Fruit fly (Drosophila melanogaster) whole organism, embryonic: ENCODE data around the gene CG7974.

Experiments used
- Adf1 ChIP-seq: fragments of 200-800 bp; sonication (Bioruptor generic); IDR thresholded peaks from 2 replicates; pipeline ENCODE4 v1.3.6; 2022; ENCODE audit warnings: missing biosample characterization, missing genetic modification characterization
- CG10267 ChIP-seq: fragments of 200-800 bp; sonication (Bioruptor generic); optimal IDR thresholded peaks from 2 replicates; lab custom pipeline; 2018; ENCODE audit warnings: missing biosample characterization, mild to moderate bottlenecking, missing genetic modification characterization, moderate library complexity
- CG11085 ChIP-seq: fragments of 200-800 bp; sonication (Bioruptor generic); IDR thresholded peaks from 2 replicates; pipeline ENCODE4 v1.3.6; 2022; ENCODE audit warnings: missing biosample characterization, missing genetic modification characterization
- CG14441 ChIP-seq: fragments of 200-800 bp; sonication (Bioruptor generic); IDR thresholded peaks from 2 replicates; pipeline ENCODE4 v1.3.6; 2022; ENCODE audit warnings: missing biosample characterization, missing genetic modification characterization
- CG17802 ChIP-seq: fragments of 200-800 bp; sonication (Bioruptor generic); optimal IDR thresholded peaks from 2 replicates; lab custom pipeline; 2018; ENCODE audit warnings: missing biosample characterization, mild to moderate bottlenecking, missing genetic modification characterization, moderate library complexity
- CG18619 ChIP-seq: fragments of 200-800 bp; sonication (Bioruptor generic); optimal IDR thresholded peaks from 3 replicates; lab custom pipeline; 2017; ENCODE audit warnings: missing biosample characterization, mild to moderate bottlenecking, missing genetic modification characterization
- CG31365 ChIP-seq: fragments of 200-800 bp; sonication (Bioruptor generic); optimal IDR thresholded peaks from 2 replicates; lab custom pipeline; 2018; ENCODE audit warnings: missing biosample characterization, mild to moderate bottlenecking, missing genetic modification characterization
- CG32532 ChIP-seq: fragments of 200-800 bp; sonication (Bioruptor generic); IDR thresholded peaks from 2 replicates; pipeline ENCODE4 v1.3.6; 2022; ENCODE audit warnings: missing biosample characterization, missing genetic modification characterization
- CG33213 ChIP-seq: fragments of 200-800 bp; sonication (Bioruptor generic); optimal IDR thresholded peaks from 3 replicates; lab custom pipeline; 2016; ENCODE audit warnings: missing biosample characterization, missing genetic modification characterization
- CG34224 ChIP-seq: fragments of 200-800 bp; sonication (Bioruptor generic); IDR thresholded peaks from 3 replicates; pipeline ENCODE4 v1.3.6; 2022; ENCODE audit warnings: missing biosample characterization, missing genetic modification characterization; ENCODE audit not compliant: partially characterized antibody
- CG34422 ChIP-seq: fragments of 200-800 bp; sonication (Bioruptor generic); IDR thresholded peaks from 3 replicates; pipeline ENCODE4 v1.3.6; 2022; ENCODE audit warnings: missing biosample characterization, missing genetic modification characterization
- CG4360 ChIP-seq: fragments of 200-800 bp; sonication (Bioruptor generic); IDR thresholded peaks from 2 replicates; pipeline ENCODE4 v1.3.6; 2022; ENCODE audit warnings: missing biosample characterization, missing genetic modification characterization
- CG43689 ChIP-seq: fragments of 200-800 bp; sonication (Bioruptor generic); IDR thresholded peaks from 2 replicates; pipeline ENCODE4 v1.3.6; 2022; ENCODE audit warnings: missing biosample characterization, missing genetic modification characterization
- CG4404 ChIP-seq: fragments of 200-800 bp; sonication (Bioruptor generic); IDR thresholded peaks from 2 replicates; pipeline ENCODE4 v1.3.6; 2022; ENCODE audit warnings: missing biosample characterization, missing genetic modification characterization
- CG4820 ChIP-seq: fragments of 200-800 bp; sonication (Bioruptor generic); optimal IDR thresholded peaks from 3 replicates; lab custom pipeline; 2016; ENCODE audit warnings: missing biosample characterization, missing genetic modification characterization
- CG6813 ChIP-seq: fragments of 200-800 bp; sonication (Bioruptor generic); optimal IDR thresholded peaks from 2 replicates; lab custom pipeline; 2017; ENCODE audit warnings: missing biosample characterization, missing genetic modification characterization, mild to moderate bottlenecking, moderate library complexity, missing genetic modification reagents
- CG8290 ChIP-seq, 3 experiments: fragments of 200-800 bp; sonication (Bioruptor generic); optimal IDR thresholded peaks; 2 replicates each; lab custom pipeline; 2016 to 2019; ENCODE audit warnings: missing biosample characterization in 3 of 3, missing genetic modification characterization in 3 of 3, mild to moderate bottlenecking in 2 of 3, moderate library complexity in 1 of 3
- CG8765 ChIP-seq: fragments of 200-800 bp; sonication (Bioruptor generic); IDR thresholded peaks from 2 replicates; pipeline ENCODE4 v1.3.6; 2022; ENCODE audit warnings: missing biosample characterization, missing genetic modification characterization
- D19B ChIP-seq: fragments of 200-800 bp; sonication (Bioruptor generic); optimal IDR thresholded peaks from 2 replicates; lab custom pipeline; 2017; ENCODE audit warnings: missing biosample characterization, mild to moderate bottlenecking, missing genetic modification characterization
- Deaf1 ChIP-seq: fragments of 200-800 bp; optimal IDR thresholded peaks from 3 replicates; lab custom pipeline; 2019; ENCODE audit warnings: missing biosample characterization, mild to moderate bottlenecking, missing genetic modification characterization, moderate library complexity
- Hand ChIP-seq: fragments of 200-800 bp; sonication (Bioruptor generic); optimal IDR thresholded peaks from 2 replicates; lab custom pipeline; 2017; ENCODE audit warnings: mild to moderate bottlenecking, missing biosample characterization, missing genetic modification reagents, missing genetic modification characterization
- HmgD ChIP-seq: fragments of 200-800 bp; sonication (Bioruptor generic); optimal IDR thresholded peaks from 3 replicates; lab custom pipeline; 2016; ENCODE audit warnings: missing biosample characterization, missing genetic modification characterization
- Med ChIP-seq: fragments of 200-800 bp; sonication (Bioruptor generic); peaks from one replicate; lab custom pipeline; 2016; ENCODE audit warnings: missing biosample characterization, missing genetic modification characterization, mild to moderate bottlenecking, inconsistent platforms, moderate library complexity
- Oaz ChIP-seq: fragments of 200-800 bp; sonication (Bioruptor generic); IDR thresholded peaks from 2 replicates; pipeline ENCODE4 v1.3.6; 2022; ENCODE audit warnings: missing biosample characterization, missing genetic modification characterization
- Opbp ChIP-seq: fragments of 200-800 bp; sonication (Bioruptor generic); IDR thresholded peaks from 3 replicates; pipeline ENCODE4 v1.3.6; 2022; ENCODE audit warnings: missing biosample characterization, missing genetic modification characterization; ENCODE audit not compliant: partially characterized antibody
- Scr ChIP-seq: fragments of 200-800 bp; sonication (Bioruptor generic); IDR thresholded peaks from 2 replicates; pipeline ENCODE4 v1.3.6; 2022; ENCODE audit warnings: missing biosample characterization, missing genetic modification characterization; ENCODE audit not compliant: partially characterized antibody
- ac ChIP-seq: fragments of 200-800 bp; sonication (Bioruptor generic); optimal IDR thresholded peaks from 3 replicates; lab custom pipeline; 2017; ENCODE audit warnings: missing biosample characterization, mild to moderate bottlenecking, missing genetic modification characterization
- btn ChIP-seq: fragments of 200-800 bp; sonication (Bioruptor generic); optimal IDR thresholded peaks from 2 replicates; lab custom pipeline; 2016; ENCODE audit warnings: missing biosample characterization, missing genetic modification characterization
- cad ChIP-seq: fragments of >200 bp; optimal IDR thresholded peaks from 2 replicates; lab custom pipeline; 2017; ENCODE audit warnings: missing biosample characterization, missing genetic modification characterization
- chn ChIP-seq: fragments of 200-800 bp; sonication (Bioruptor generic); optimal IDR thresholded peaks from 2 replicates; lab custom pipeline; 2016; ENCODE audit warnings: missing biosample characterization, missing genetic modification characterization
- crp ChIP-seq, 2 experiments: fragments of 200-800 bp; sonication (Bioruptor generic); optimal IDR thresholded peaks; 2 replicates in 1 of 2; 3 replicates in 1 of 2; lab custom pipeline; 2017; ENCODE audit warnings: missing biosample characterization in 2 of 2, missing genetic modification characterization in 2 of 2, mild to moderate bottlenecking in 1 of 2, moderate library complexity in 1 of 2
- da ChIP-seq: fragments of 200-800 bp; sonication (Bioruptor generic); optimal IDR thresholded peaks from 2 replicates; lab custom pipeline; 2016; ENCODE audit warnings: missing biosample characterization, missing genetic modification characterization
- ewg ChIP-seq: fragments of 200-800 bp; sonication (Bioruptor generic); optimal IDR thresholded peaks from 3 replicates; lab custom pipeline; 2017; ENCODE audit warnings: mild to moderate bottlenecking, missing biosample characterization, missing genetic modification reagents, missing genetic modification characterization
- fd64A ChIP-seq: fragments of 200-800 bp; sonication (Bioruptor generic); optimal IDR thresholded peaks from 3 replicates; lab custom pipeline; 2018; ENCODE audit warnings: missing biosample characterization, mild to moderate bottlenecking, missing genetic modification characterization
- hbn ChIP-seq: fragments of 200-800 bp; sonication (Bioruptor generic); IDR thresholded peaks from 2 replicates; pipeline ENCODE4 v1.3.6; 2022; ENCODE audit warnings: missing biosample characterization, missing genetic modification characterization; ENCODE audit not compliant: partially characterized antibody
- her ChIP-seq: fragments of 200-800 bp; sonication (Bioruptor generic); optimal IDR thresholded peaks from 2 replicates; lab custom pipeline; 2016; ENCODE audit warnings: missing biosample characterization, missing genetic modification characterization
- hth ChIP-seq: fragments of >200 bp; optimal IDR thresholded peaks from 2 replicates; lab custom pipeline; 2017; ENCODE audit warnings: inconsistent platforms
- kni ChIP-seq: fragments of 200-800 bp; sonication (Bioruptor generic); optimal IDR thresholded peaks from 3 replicates; lab custom pipeline; 2017; ENCODE audit warnings: mild to moderate bottlenecking, missing biosample characterization, missing genetic modification reagents, missing genetic modification characterization
- nmo ChIP-seq: fragments of 200-800 bp; sonication (Bioruptor generic); optimal IDR thresholded peaks from 2 replicates; lab custom pipeline; 2018; ENCODE audit warnings: missing biosample characterization, mild to moderate bottlenecking, missing genetic modification characterization, moderate library complexity
- odd ChIP-seq: fragments of 200-800 bp; sonication (Bioruptor generic); optimal IDR thresholded peaks from 2 replicates; lab custom pipeline; 2017; ENCODE audit warnings: missing biosample characterization, mild to moderate bottlenecking, missing genetic modification characterization
- pfk ChIP-seq: fragments of 200-800 bp; sonication (Bioruptor generic); optimal IDR thresholded peaks from 2 replicates; lab custom pipeline; 2018; ENCODE audit warnings: missing biosample characterization, mild to moderate bottlenecking, missing genetic modification characterization, moderate library complexity
- scrt ChIP-seq: fragments of 200-800 bp; sonication (Bioruptor generic); optimal IDR thresholded peaks from 2 replicates; lab custom pipeline; 2018; ENCODE audit warnings: missing biosample characterization, mild to moderate bottlenecking, missing genetic modification characterization, moderate library complexity
- seq ChIP-seq: fragments of 200-800 bp; sonication (Bioruptor generic); IDR thresholded peaks from 2 replicates; pipeline ENCODE4 v1.3.6; 2022; ENCODE audit warnings: missing biosample characterization, missing genetic modification characterization
- slbo ChIP-seq: fragments of 200-800 bp; sonication (Bioruptor generic); IDR thresholded peaks from 2 replicates; pipeline ENCODE4 v1.3.6; 2022; ENCODE audit warnings: missing biosample characterization, missing genetic modification characterization
- slp2 ChIP-seq: fragments of 200-800 bp; sonication (Bioruptor generic); optimal IDR thresholded peaks from 2 replicates; lab custom pipeline; 2016; ENCODE audit warnings: missing biosample characterization, missing genetic modification characterization
- sna ChIP-seq: fragments of 200-800 bp; sonication (Bioruptor generic); IDR thresholded peaks from 2 replicates; pipeline ENCODE4 v1.3.6; 2022; ENCODE audit warnings: missing biosample characterization, missing genetic modification characterization; ENCODE audit not compliant: partially characterized antibody
- tap ChIP-seq: fragments of 200-800 bp; optimal IDR thresholded peaks from 3 replicates; lab custom pipeline; 2019; ENCODE audit warnings: missing biosample characterization, mild to moderate bottlenecking, missing genetic modification characterization, moderate library complexity
- tx ChIP-seq: fragments of 200-800 bp; sonication (Bioruptor generic); optimal IDR thresholded peaks from 2 replicates; lab custom pipeline; 2016; ENCODE audit warnings: missing biosample characterization, missing genetic modification characterization
- vnd ChIP-seq: fragments of 200-800 bp; sonication (Bioruptor generic); IDR thresholded peaks from 3 replicates; pipeline ENCODE4 v1.3.6; 2022; ENCODE audit warnings: missing biosample characterization, missing genetic modification characterization; ENCODE audit not compliant: partially characterized antibody

The CG7974 gene

DNA sequence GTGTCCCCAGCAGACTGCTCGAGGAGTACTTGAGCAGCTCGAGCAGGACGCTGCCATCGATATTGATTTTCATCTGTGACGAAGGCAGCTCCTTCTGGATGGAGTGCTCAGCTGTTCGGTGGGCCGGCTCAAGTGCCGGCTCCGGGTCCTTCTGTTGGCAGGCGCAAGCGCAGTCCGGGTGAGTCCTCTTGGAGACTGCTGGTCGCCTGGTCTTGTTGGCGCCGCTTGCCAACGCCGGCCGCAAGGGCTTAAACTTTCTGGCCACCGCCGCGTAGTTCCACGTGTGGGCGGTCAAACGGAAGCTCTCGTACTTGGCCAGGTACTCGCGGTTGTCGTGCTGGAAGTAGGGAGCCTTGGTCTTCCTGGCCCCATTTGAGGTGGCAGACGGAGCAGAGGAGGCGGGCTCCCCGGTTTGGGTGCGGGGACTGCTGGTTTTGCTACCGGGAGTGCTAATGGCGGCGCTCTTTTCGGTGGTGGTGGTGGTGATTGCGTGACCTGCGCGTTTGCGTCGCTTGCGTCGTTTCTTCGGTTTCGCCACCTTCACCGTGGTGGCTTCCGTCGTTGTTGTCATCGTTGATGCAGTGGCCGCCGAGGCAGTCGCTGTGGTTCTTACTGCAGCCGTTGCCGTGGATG is 3.1 kb upstream of the CG7974 start (continued):
- TF ChIP-seq scrt (GFP tag; lab: Kevin White, UChicago) (peak; percentile 74), hbn (no peak), CG34422 (peak; percentile 58; the same call in 1 of the 3 replicates), CG17802 (tag; lab: Kevin White, UChicago) (no peak), tap (tag; lab: Kevin White, UChicago) (no peak), slbo (GFP tag; lab: Robert Waterston, UW) (no peak), Deaf1 (peak; percentile 79), Hand (GFP tag; lab: Kevin White, UChicago) (no peak), tx (GFP tag; lab: Kevin White, UChicago) (no peak), Med (peak; percentile 19), slp2 (GFP tag; lab: Kevin White, UChicago) (no peak), CG11085 (GFP tag; lab: Robert Waterston, UW) (no peak), CG6813 (GFP tag; lab: Kevin White, UChicago) (no peak), CG4360 (GFP tag; lab: Robert Waterston, UW) (no peak), pfk (GFP tag; lab: Kevin White, UChicago) (no peak), Scr (GFP tag; lab: Robert Waterston, UW) (0 out of 2 replicates have a peak, but pooled peaks have one; percentile 18), ac (GFP tag; lab: Kevin White, UChicago) (no peak), Adf1 (GFP tag; lab: Robert Waterston, UW) (peak; percentile 58; the same call in 1 of the 2 replicates), CG14441 (GFP tag; lab: Robert Waterston, UW) (no peak), nmo (GFP tag; lab: Kevin White, UChicago) (no peak), CG34224 (0 out of 3 replicates have a peak, but pooled peaks have one; percentile 41), HmgD (GFP tag; lab: Kevin White, UChicago) (no peak), CG33213 (GFP tag; lab: Kevin White, UChicago) (no peak), CG43689 (no peak), hth (lab: Kevin White, UChicago) (no peak), seq (0 out of 2 replicates have a peak, but pooled peaks have one; percentile 24), CG32532 (no peak), cad (no peak), da (GFP tag; lab: Kevin White, UChicago) (no peak), CG31365 (tag; lab: Kevin White, UChicago) (no peak), her (GFP tag; lab: Kevin White, UChicago) (no peak), chn (GFP tag; lab: Kevin White, UChicago) (no peak), sna (GFP tag; lab: Robert Waterston, UW) (0 out of 2 replicates have a peak, but pooled peaks have one; percentile 23), CG4404 (no peak), odd (GFP tag; lab: Kevin White, UChicago) (no peak), btn (GFP tag; lab: Kevin White, UChicago) (no peak), vnd (no peak), CG8290 (GFP tag; optimal IDR thresholded peaks at IDR 0.05; lab: Kevin White, UChicago) (no peak), CG8290 (tag; optimal IDR thresholded peaks at IDR 0.05; lab: Kevin White, UChicago) (no peak), Oaz (GFP tag; lab: Robert Waterston, UW) (no peak), crp (GFP tag; optimal IDR thresholded peaks at IDR 0.05; lab: Kevin White, UChicago) (peak in 1 of 2 experiments; percentile 46), Opbp (no peak), D19B (GFP tag; lab: Kevin White, UChicago) (no peak), CG18619 (GFP tag; lab: Kevin White, UChicago) (no peak), CG10267 (tag; lab: Kevin White, UChicago) (no peak), CG4820 (GFP tag; lab: Kevin White, UChicago) (no peak), fd64A (GFP tag; lab: Kevin White, UChicago) (no peak), CG8765 (no peak), kni (no peak), ewg (GFP tag; lab: Kevin White, UChicago) (peak; percentile 94)
